Worm (Caenorhabditis elegans) whole organism, L3 larva: ENCODE data around the gene nlp-58.

Source experiments
- R02D3.7 ChIP-seq: fragments of 150-350 bp; optimal IDR thresholded peaks from 2 replicates; lab custom pipeline; 2014; ENCODE audit warnings: missing biosample characterization, missing genetic modification characterization
- ZK546.5 ChIP-seq: sonication (generic microtip); optimal IDR thresholded peaks from 2 replicates; lab custom pipeline; 2017; ENCODE audit warnings: missing biosample characterization, missing genetic modification characterization
- aly-2 ChIP-seq: fragments of 150-350 bp; optimal IDR thresholded peaks from 2 replicates; lab custom pipeline; 2014; ENCODE audit warnings: missing biosample characterization, missing genetic modification characterization
- ama-1 ChIP-seq: fragments of 150-350 bp; optimal IDR thresholded peaks from 2 replicates; lab custom pipeline; 2018
- ceh-16 ChIP-seq: sonication (generic microtip); optimal IDR thresholded peaks from 2 replicates; lab custom pipeline; 2017; ENCODE audit warnings: missing biosample characterization, missing genetic modification characterization
- ceh-28 ChIP-seq: fragments of 150-350 bp; optimal IDR thresholded peaks from 2 replicates; lab custom pipeline; 2014; ENCODE audit warnings: missing biosample characterization, missing genetic modification reagents, missing genetic modification characterization
- ceh-82 ChIP-seq: fragments of 150-350 bp; optimal IDR thresholded peaks from 2 replicates; lab custom pipeline; 2014; ENCODE audit warnings: missing biosample characterization, missing genetic modification characterization
- ceh-9 ChIP-seq: sonication (generic microtip); optimal IDR thresholded peaks from 2 replicates; lab custom pipeline; 2018; ENCODE audit warnings: missing biosample characterization, missing genetic modification characterization
- egl-27 ChIP-seq: sonication (generic microtip); optimal IDR thresholded peaks from 4 replicates; lab custom pipeline; 2017; ENCODE audit warnings: missing biosample characterization, missing genetic modification reagents, missing genetic modification characterization
- elt-1 ChIP-seq: fragments of 150-350 bp; optimal IDR thresholded peaks from 2 replicates; lab custom pipeline; 2014; ENCODE audit warnings: missing biosample characterization, missing genetic modification characterization
- elt-2 ChIP-seq: sonication (generic microtip); optimal IDR thresholded peaks from 2 replicates; lab custom pipeline; 2016; ENCODE audit warnings: missing genetic modification reagents, mild to moderate bottlenecking, missing genetic modification characterization, missing compliant biosample characterization
- eor-1 ChIP-seq, 2 experiments: fragments of 150-350 bp; optimal IDR thresholded peaks; 2 replicates each; lab custom pipeline; 2014 to 2018; ENCODE audit warnings: missing biosample characterization in 2 of 2, missing genetic modification characterization in 2 of 2
- fkh-10 ChIP-seq: sonication (generic microtip); optimal IDR thresholded peaks from 2 replicates; lab custom pipeline; 2017; ENCODE audit warnings: missing biosample characterization, missing genetic modification reagents, missing genetic modification characterization
- fkh-2 ChIP-seq: fragments of 150-350 bp; optimal IDR thresholded peaks from 2 replicates; lab custom pipeline; 2014; ENCODE audit warnings: missing biosample characterization, missing genetic modification reagents, missing genetic modification characterization
- fos-1 ChIP-seq: fragments of 150-350 bp; optimal IDR thresholded peaks from 2 replicates; lab custom pipeline; 2014; ENCODE audit warnings: missing biosample characterization, missing genetic modification characterization
- hmg-11 ChIP-seq: sonication (generic microtip); optimal IDR thresholded peaks from 2 replicates; lab custom pipeline; 2016; ENCODE audit warnings: missing genetic modification characterization, missing compliant biosample characterization
- jun-1 ChIP-seq: fragments of 150-350 bp; optimal IDR thresholded peaks from 2 replicates; lab custom pipeline; 2014; ENCODE audit warnings: missing biosample characterization, missing genetic modification reagents, missing genetic modification characterization
- lin-15B ChIP-seq: fragments of 150-350 bp; optimal IDR thresholded peaks from 2 replicates; lab custom pipeline; 2014; ENCODE audit warnings: missing biosample characterization, missing genetic modification characterization
- lin-39 ChIP-seq: fragments of 150-350 bp; optimal IDR thresholded peaks from 2 replicates; lab custom pipeline; 2018; ENCODE audit warnings: missing biosample characterization, missing genetic modification reagents, missing genetic modification characterization
- lsy-12 ChIP-seq: sonication (generic microtip); optimal IDR thresholded peaks from 2 replicates; lab custom pipeline; 2016; ENCODE audit warnings: mild to moderate bottlenecking, missing genetic modification characterization, missing compliant biosample characterization
- mml-1 ChIP-seq: fragments of 150-350 bp; sonication (generic microtip); optimal IDR thresholded peaks from 3 replicates; lab custom pipeline; 2014; ENCODE audit warnings: missing biosample characterization, missing genetic modification characterization
- nfya-1 ChIP-seq: sonication (generic microtip); optimal IDR thresholded peaks from 2 replicates; lab custom pipeline; 2017; ENCODE audit warnings: missing genetic modification characterization, mild to moderate bottlenecking, missing compliant biosample characterization, antibody characterized with exemption, moderate library complexity; ENCODE audit not compliant: insufficient read depth
- nhr-11 ChIP-seq: fragments of 150-350 bp; optimal IDR thresholded peaks from 2 replicates; lab custom pipeline; 2014; ENCODE audit warnings: missing biosample characterization, missing genetic modification characterization
- nhr-12 ChIP-seq: fragments of 150-350 bp; optimal IDR thresholded peaks from 2 replicates; lab custom pipeline; 2014; ENCODE audit warnings: missing biosample characterization, missing genetic modification characterization
- nhr-23 ChIP-seq: fragments of 150-350 bp; optimal IDR thresholded peaks from 2 replicates; lab custom pipeline; 2014; ENCODE audit warnings: missing biosample characterization, missing genetic modification reagents, missing genetic modification characterization
- nhr-237 ChIP-seq: fragments of 150-350 bp; optimal IDR thresholded peaks from 2 replicates; lab custom pipeline; 2014; ENCODE audit warnings: missing biosample characterization, missing genetic modification characterization
- nhr-25 ChIP-seq: sonication (generic microtip); optimal IDR thresholded peaks from 2 replicates; lab custom pipeline; 2017; ENCODE audit warnings: missing biosample characterization, missing genetic modification characterization
- nhr-43 ChIP-seq: sonication (generic microtip); optimal IDR thresholded peaks from 2 replicates; lab custom pipeline; 2016; ENCODE audit warnings: mild to moderate bottlenecking, missing genetic modification characterization, missing compliant biosample characterization; ENCODE audit not compliant: poor library complexity, severe bottlenecking
- pha-4 ChIP-seq: fragments of 150-350 bp; optimal IDR thresholded peaks from 2 replicates; lab custom pipeline; 2014; ENCODE audit warnings: missing biosample characterization, missing genetic modification reagents, missing genetic modification characterization
- pqm-1 ChIP-seq: fragments of 150-350 bp; optimal IDR thresholded peaks from 2 replicates; lab custom pipeline; 2017; ENCODE audit warnings: missing biosample characterization, missing genetic modification characterization, inconsistent platforms
- sea-2 ChIP-seq: fragments of 150-350 bp; sonication (generic microtip); optimal IDR thresholded peaks from 4 replicates; lab custom pipeline; 2014; ENCODE audit warnings: missing biosample characterization, missing genetic modification reagents, missing genetic modification characterization
- skn-1 ChIP-seq: fragments of 150-350 bp; optimal IDR thresholded peaks from 2 replicates; lab custom pipeline; 2014; ENCODE audit warnings: missing biosample characterization, missing genetic modification characterization
- snpc-4 ChIP-seq: fragments of 150-350 bp; optimal IDR thresholded peaks from 2 replicates; lab custom pipeline; 2014; ENCODE audit warnings: missing biosample characterization, missing genetic modification characterization
- tbx-2 ChIP-seq: sonication (generic microtip); optimal IDR thresholded peaks from 2 replicates; lab custom pipeline; 2016; ENCODE audit warnings: mild to moderate bottlenecking, missing genetic modification characterization, missing compliant biosample characterization
- unc-39 ChIP-seq: sonication (generic microtip); optimal IDR thresholded peaks from 4 replicates; lab custom pipeline; 2017; ENCODE audit warnings: missing biosample characterization, missing genetic modification characterization
- unc-62 ChIP-seq: fragments of 150-350 bp; sonication (generic microtip); optimal IDR thresholded peaks from 4 replicates; lab custom pipeline; 2014; ENCODE audit warnings: missing biosample characterization, missing genetic modification reagents, missing genetic modification characterization
- ztf-11 ChIP-seq: fragments of 150-350 bp; optimal IDR thresholded peaks from 2 replicates; lab custom pipeline; 2014; ENCODE audit warnings: missing biosample characterization, missing genetic modification characterization
- ztf-4 ChIP-seq: fragments of 150-350 bp; optimal IDR thresholded peaks from 2 replicates; lab custom pipeline; 2014; ENCODE audit warnings: missing biosample characterization, missing genetic modification characterization

The nlp-58 gene

DNA sequence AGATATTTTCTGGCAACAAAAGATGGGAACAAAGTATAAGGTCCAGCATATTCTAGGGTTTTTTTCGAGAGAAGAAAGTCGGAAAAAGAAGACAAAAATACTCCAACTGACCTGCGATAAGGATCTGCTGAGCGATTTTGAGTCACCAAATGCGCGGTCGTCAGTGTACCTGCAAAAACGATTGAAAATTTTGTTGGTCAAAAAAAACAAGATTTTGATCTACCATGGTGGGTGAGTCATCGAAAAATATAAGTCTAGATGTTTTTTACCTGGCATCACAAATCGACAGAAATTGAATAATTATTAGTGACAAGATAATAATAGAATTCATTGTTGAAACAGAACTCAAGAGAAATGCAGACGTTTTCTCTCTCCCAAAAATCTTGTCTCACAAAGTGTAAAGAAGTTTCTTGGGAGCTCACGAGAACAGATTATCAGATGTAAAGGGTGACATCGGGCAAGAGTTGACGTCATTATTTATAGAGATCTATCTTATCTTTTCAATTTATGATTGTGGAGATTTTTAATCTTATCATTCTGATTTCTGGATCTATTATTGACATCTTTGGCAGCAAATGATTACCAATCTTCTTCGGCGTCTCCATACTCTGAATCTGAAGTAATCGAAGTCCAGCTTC is 36.6 kb upstream of the nlp-58 start:
- TF ChIP-seq mml-1 (tag; lab: Kevin White, UChicago) (no peak), elt-1 (tag; lab: Kevin White, UChicago) (peak; percentile 48), skn-1 (no peak), ztf-11 (tag; lab: Kevin White, UChicago) (no peak)

ce11 chrV:9984821-9985220 is 36.1 kb upstream of the nlp-58 start:
- TF ChIP-seq nhr-11 (tag; lab: Kevin White, UChicago) (peak; percentile 75), unc-39 (tag; lab: Kevin White, UChicago) (no peak), elt-2 (tag; lab: Kevin White, UChicago) (peak; percentile 67), hmg-11 (tag; lab: Kevin White, UChicago) (peak; percentile 3), nfya-1 (tag; lab: Kevin White, UChicago) (peak; percentile 45), pha-4 (tag; lab: Kevin White, UChicago) (peak; percentile 45), pqm-1 (peak; percentile 60), lsy-12 (no peak)

ce11 chrV:9983529-9983928 is 34.8 kb upstream of the nlp-58 start:
- TF ChIP-seq nhr-12 (no peak), pha-4 (tag; lab: Kevin White, UChicago) (no peak), jun-1 (tag; lab: Kevin White, UChicago) (no peak), ama-1 (lab: Kevin White, UChicago) (peak; percentile 39), elt-2 (tag; lab: Kevin White, UChicago) (peak; percentile 15), fkh-2 (no peak), unc-39 (tag; lab: Kevin White, UChicago) (no peak), aly-2 (no peak)

DNA sequence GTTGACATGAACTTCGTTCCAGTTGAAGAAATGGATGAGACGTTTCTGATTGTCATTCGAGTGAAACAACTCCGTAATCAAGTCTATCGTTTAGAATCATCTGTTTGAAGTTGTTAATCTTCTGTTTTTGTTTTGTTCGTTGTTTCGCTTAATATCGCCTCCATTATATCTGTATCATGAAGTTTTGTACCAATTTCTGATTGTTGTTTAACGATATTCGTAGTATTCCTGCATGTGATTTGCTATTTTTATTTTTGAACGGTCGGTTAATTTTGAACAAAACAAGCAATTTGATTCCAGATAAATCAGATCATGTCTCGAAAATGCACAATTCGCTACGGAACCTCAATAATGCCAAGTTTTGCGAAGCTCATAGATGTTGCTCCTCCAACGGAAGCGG is 33.8 kb upstream of the nlp-58 start, which contains the start of gene C27H6.9:
Gene C27H6.9, plus strand, starts transcription at position 301 of the 400 bp plus-strand sequence.
- TF ChIP-seq hmg-11 (tag; lab: Kevin White, UChicago) (no peak), ztf-4 (tag; lab: Kevin White, UChicago) (no peak), pqm-1 (no peak), ceh-16 (no peak)
- TF ChIP-seq, all 47 proteins: peak for 0

ce11 chrV:9980731-9981483 is 32.2 kb upstream of the nlp-58 start, which contains the start of the genes ruvb-1 and tofu-1:
ruvb-1 (minus strand) TSS chrV:9980802.
tofu-1 (plus strand) TSS chrV:9981147.
- peak; percentile 47 for TF ChIP-seq lin-15B
- peak; percentile 43 for TF ChIP-seq lsy-12
- TF ChIP-seq nhr-43 = peak; percentile 70
- peak; percentile 56 for TF ChIP-seq nhr-25 (tag; lab: Kevin White, UChicago)
- TF ChIP-seq hmg-11 (tag; lab: Kevin White, UChicago) = peak; percentile 53
- TF ChIP-seq nfya-1 (tag; lab: Kevin White, UChicago) = peak; percentile 59
- peak; percentile 47 for TF ChIP-seq elt-2 (tag; lab: Kevin White, UChicago)
- TF ChIP-seq nhr-23 (tag; lab: Kevin White, UChicago) = peak; percentile 75
- peak; percentile 43 for TF ChIP-seq ceh-28 (tag; lab: Kevin White, UChicago)
- peak; percentile 31 for TF ChIP-seq lin-39 (tag; lab: Kevin White, UChicago)
- TF ChIP-seq R02D3.7 (tag; lab: Kevin White, UChicago) = peak; percentile 19
- peak; percentile 48 for TF ChIP-seq tbx-2

DNA sequence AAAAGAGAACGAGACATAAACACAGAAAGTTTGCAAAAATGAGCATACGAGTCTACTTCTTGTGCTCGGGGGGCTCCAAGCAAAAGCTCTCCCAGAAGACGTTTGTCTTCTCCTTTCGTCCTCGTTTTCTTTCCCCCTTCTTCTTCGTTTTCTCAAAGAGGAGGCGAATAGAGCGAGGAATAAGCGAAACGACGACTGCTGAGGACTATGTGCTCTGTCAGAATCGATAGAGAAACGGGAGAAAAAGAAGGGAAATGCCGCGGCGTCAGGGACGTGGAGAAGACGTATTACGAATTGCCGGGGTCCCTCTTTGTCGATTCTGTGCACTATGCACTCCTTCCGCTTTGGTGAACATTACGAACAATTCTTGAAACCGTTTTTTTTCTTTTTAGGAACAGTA is 29.7 kb upstream of the nlp-58 start:
- peak; percentile 5 for TF ChIP-seq snpc-4 (tag; lab: Kevin White, UChicago)
- no peak for TF ChIP-seq nhr-237 (tag; lab: Kevin White, UChicago)
- no peak for TF ChIP-seq nhr-12
- no peak for TF ChIP-seq aly-2
- peak; percentile 60 for TF ChIP-seq nfya-1 (tag; lab: Kevin White, UChicago)
- TF ChIP-seq fkh-10 (GFP tag; lab: Kevin White, UChicago) = no peak
- no peak for TF ChIP-seq ZK546.5 (tag; lab: Kevin White, UChicago)
- TF ChIP-seq mml-1 (tag; lab: Kevin White, UChicago) = no peak
- TF ChIP-seq pqm-1 = no peak
- no peak for TF ChIP-seq fos-1 (tag; lab: Kevin White, UChicago)
- TF ChIP-seq R02D3.7 (tag; lab: Kevin White, UChicago) = no peak
- no peak for TF ChIP-seq ceh-28 (tag; lab: Kevin White, UChicago)
- TF ChIP-seq ceh-9 (tag; lab: Kevin White, UChicago) = no peak
- TF ChIP-seq eor-1 (tag; optimal IDR thresholded peaks at IDR 0.05; lab: Kevin White, UChicago) = no peak
- peak; percentile 59 for TF ChIP-seq lin-39 (tag; lab: Kevin White, UChicago)
- peak; percentile 48 for TF ChIP-seq hmg-11 (tag; lab: Kevin White, UChicago)
- TF ChIP-seq lsy-12 = no peak
- no peak for TF ChIP-seq egl-27 (tag; lab: Kevin White, UChicago)
- TF ChIP-seq elt-1 (tag; lab: Kevin White, UChicago) = no peak
- TF ChIP-seq sea-2 (GFP tag; lab: Kevin White, UChicago) = no peak
- no peak for TF ChIP-seq unc-39 (tag; lab: Kevin White, UChicago)
- no peak for TF ChIP-seq ceh-82 (tag; lab: Kevin White, UChicago)
- TF ChIP-seq unc-62 (GFP tag; lab: Kevin White, UChicago) = no peak
- no peak for TF ChIP-seq nhr-11 (tag; lab: Kevin White, UChicago)
- TF ChIP-seq tbx-2 = no peak
